Worm (Caenorhabditis elegans): ENCODE data around the gene srd-29.

DNA sequence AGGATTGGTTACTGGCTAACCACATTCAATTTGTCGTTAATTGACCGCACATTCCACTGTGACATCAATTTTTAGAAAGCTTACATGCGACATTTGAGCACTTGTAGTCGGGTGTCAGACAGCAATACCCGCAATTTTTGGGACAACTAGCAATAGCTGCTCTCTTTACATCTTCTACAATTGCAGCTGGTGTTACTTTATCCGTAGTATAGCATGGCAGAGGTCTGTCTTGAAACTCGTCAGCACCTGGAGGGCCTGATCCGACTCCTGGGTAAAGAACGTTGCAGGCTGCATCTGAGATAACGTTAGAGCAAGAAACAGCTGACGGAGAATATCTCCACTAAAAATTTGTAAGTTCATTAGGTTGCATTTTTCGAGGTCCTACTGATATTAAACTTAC lies 3.8 kb downstream of the srd-29 start:
- TF ChIP-seq snu-23 (GFP tag; optimal IDR thresholded peaks at IDR 0.05) (no peak), F16B12.6 (tag; optimal IDR thresholded peaks at IDR 0.05) (no peak), ztf-11 (tag; optimal IDR thresholded peaks at IDR 0.05) (no peak)

Measured in whole organism, L1 larva.